Fruit fly (Drosophila melanogaster) whole organism, prepupa: ENCODE results near the gene CG11756.

ENCODE experiments used
- CG4318 ChIP-seq: fragments of 200-800 bp; sonication (Bioruptor generic); optimal IDR thresholded peaks from 3 replicates; lab custom pipeline; 2017; ENCODE audit warnings: missing biosample characterization, mild to moderate bottlenecking, missing genetic modification characterization
- CG8632 ChIP-seq: fragments of 200-800 bp; sonication (Bioruptor generic); optimal IDR thresholded peaks from 3 replicates; lab custom pipeline; 2016; ENCODE audit warnings: missing biosample characterization, missing genetic modification characterization
- Eip78C ChIP-seq: fragments of 200-800 bp; sonication (Bioruptor generic); peaks from one replicate; lab custom pipeline; 2016; ENCODE audit warnings: missing biosample characterization, missing genetic modification characterization
- fd59A ChIP-seq: fragments of 200-800 bp; sonication (Bioruptor generic); optimal IDR thresholded peaks from 2 replicates; lab custom pipeline; 2017; ENCODE audit warnings: missing biosample characterization, mild to moderate bottlenecking, missing genetic modification characterization, missing genetic modification reagents

DNA sequence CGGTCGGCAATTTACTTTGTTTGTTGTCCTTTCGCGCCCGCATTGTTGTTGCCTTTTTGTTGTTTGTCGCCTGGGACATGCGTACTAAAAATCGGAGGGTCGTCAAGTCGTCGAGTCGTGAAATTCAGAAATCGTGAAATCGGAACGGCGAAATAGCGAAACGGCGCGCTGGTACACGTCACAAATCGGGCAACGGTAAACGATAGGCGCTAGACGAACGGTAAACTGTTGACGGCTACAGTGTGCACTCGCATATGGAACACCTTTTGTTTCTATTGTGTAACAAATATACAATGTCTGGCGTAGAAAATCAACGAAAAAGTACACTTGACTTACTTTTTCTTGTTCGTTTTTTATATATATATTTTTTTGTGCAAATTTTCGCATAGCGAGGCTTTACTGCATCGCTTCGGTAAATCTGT, 36.1 kb downstream of the CG11756 start:
- peak; percentile 33 for TF ChIP-seq CG4318
- TF ChIP-seq fd59A = peak; percentile 13
- peak; percentile 85 for TF ChIP-seq Eip78C (GFP tag; lab: Kevin White, UChicago)
- no peak for TF ChIP-seq CG8632 (GFP tag; lab: Kevin White, UChicago)
